Fruit fly (Drosophila melanogaster) whole organism, embryonic: ENCODE measurements around the gene Vajk3.

ENCODE experiments used
- CG10979 ChIP-seq: fragments of 200-800 bp; sonication (Bioruptor generic); optimal IDR thresholded peaks from 2 replicates; lab custom pipeline; 2018; ENCODE audit warnings: missing biosample characterization, mild to moderate bottlenecking, missing genetic modification characterization, moderate library complexity
- CG12104 ChIP-seq: fragments of 200-800 bp; sonication (Bioruptor generic); optimal IDR thresholded peaks from 3 replicates; lab custom pipeline; 2016; ENCODE audit warnings: missing biosample characterization, missing genetic modification characterization
- CG13123 ChIP-seq: fragments of 200-800 bp; sonication (Bioruptor generic); optimal IDR thresholded peaks from 2 replicates; lab custom pipeline; 2016; ENCODE audit warnings: missing biosample characterization, missing genetic modification characterization
- CG13296 ChIP-seq: fragments of 200-800 bp; sonication (Bioruptor generic); optimal IDR thresholded peaks from 3 replicates; lab custom pipeline; 2018; ENCODE audit warnings: missing biosample characterization, mild to moderate bottlenecking, missing genetic modification characterization
- CG13624 ChIP-seq: fragments of 200-800 bp; sonication (Bioruptor generic); optimal IDR thresholded peaks from 2 replicates; lab custom pipeline; 2016; ENCODE audit warnings: missing biosample characterization, missing genetic modification characterization
- CG14965 ChIP-seq: fragments of 200-800 bp; sonication (Bioruptor generic); optimal IDR thresholded peaks from 2 replicates; lab custom pipeline; 2016; ENCODE audit warnings: missing biosample characterization, missing genetic modification characterization, borderline replicate concordance
- CG15479 ChIP-seq: fragments of 200-800 bp; sonication (Bioruptor generic); optimal IDR thresholded peaks from 3 replicates; lab custom pipeline; 2019; ENCODE audit warnings: missing biosample characterization, mild to moderate bottlenecking, missing genetic modification characterization, moderate library complexity
- CG17186 ChIP-seq: fragments of 200-800 bp; sonication (Bioruptor generic); optimal IDR thresholded peaks from 3 replicates; lab custom pipeline; 2017; ENCODE audit warnings: missing biosample characterization, missing genetic modification reagents, missing genetic modification characterization
- CG1792 ChIP-seq: fragments of 200-800 bp; sonication (Bioruptor generic); optimal IDR thresholded peaks from 2 replicates; lab custom pipeline; 2016; ENCODE audit warnings: missing biosample characterization, missing genetic modification characterization
- CG18619 ChIP-seq: fragments of 200-800 bp; sonication (Bioruptor generic); optimal IDR thresholded peaks from 3 replicates; lab custom pipeline; 2017; ENCODE audit warnings: missing biosample characterization, mild to moderate bottlenecking, missing genetic modification characterization
- CG2129 ChIP-seq: fragments of 200-800 bp; sonication (Bioruptor generic); IDR thresholded peaks from 2 replicates; pipeline ENCODE4 v1.3.6; 2022; ENCODE audit warnings: missing biosample characterization, missing genetic modification characterization; ENCODE audit not compliant: partially characterized antibody
- CG2875 ChIP-seq: fragments of 200-800 bp; sonication (Bioruptor generic); optimal IDR thresholded peaks from 2 replicates; lab custom pipeline; 2017; ENCODE audit warnings: missing biosample characterization, mild to moderate bottlenecking, missing genetic modification characterization, missing genetic modification reagents
- CG7372 ChIP-seq: fragments of 200-800 bp; sonication (Bioruptor generic); IDR thresholded peaks from 2 replicates; pipeline ENCODE4 v1.3.6; 2022; ENCODE audit warnings: missing biosample characterization, missing genetic modification characterization
- CG7987 ChIP-seq: fragments of 200-800 bp; sonication (Bioruptor generic); optimal IDR thresholded peaks from 2 replicates; lab custom pipeline; 2018; ENCODE audit warnings: missing biosample characterization, mild to moderate bottlenecking, missing genetic modification characterization, moderate library complexity
- CG8290 ChIP-seq, 3 experiments: fragments of 200-800 bp; sonication (Bioruptor generic); optimal IDR thresholded peaks; 2 replicates each; lab custom pipeline; 2016 to 2019; ENCODE audit warnings: missing biosample characterization in 3 of 3, missing genetic modification characterization in 3 of 3, mild to moderate bottlenecking in 2 of 3, moderate library complexity in 1 of 3
- CG8359 ChIP-seq: fragments of 200-800 bp; sonication (Bioruptor generic); optimal IDR thresholded peaks from 2 replicates; lab custom pipeline; 2017; ENCODE audit warnings: missing biosample characterization, mild to moderate bottlenecking, missing genetic modification characterization, borderline replicate concordance
- Dp ChIP-seq: fragments of 200-800 bp; sonication (Bioruptor generic); optimal IDR thresholded peaks from 2 replicates; lab custom pipeline; 2018; ENCODE audit warnings: missing biosample characterization, mild to moderate bottlenecking, missing genetic modification characterization, moderate library complexity
- Drgx ChIP-seq: fragments of 200-800 bp; sonication (Bioruptor generic); IDR thresholded peaks from 2 replicates; pipeline ENCODE4 v1.3.6; 2022; ENCODE audit warnings: missing biosample characterization, missing genetic modification characterization
- E2f1 ChIP-seq: fragments of 200-800 bp; sonication (Bioruptor generic); IDR thresholded peaks from 2 replicates; pipeline ENCODE4 v1.3.6; 2022; ENCODE audit warnings: missing biosample characterization, missing genetic modification characterization
- ERR ChIP-seq: fragments of 200-800 bp; sonication (Bioruptor generic); optimal IDR thresholded peaks from 2 replicates; lab custom pipeline; 2016; ENCODE audit warnings: missing biosample characterization, missing genetic modification characterization
- GATAe ChIP-seq: fragments of 200-800 bp; sonication (Bioruptor generic); conservative IDR thresholded peaks from 2 replicates; pipeline ENCODE4 v1.3.6; 2022; ENCODE audit warnings: missing biosample characterization, missing genetic modification characterization
- Hmr ChIP-seq: fragments of 200-800 bp; sonication (Bioruptor generic); optimal IDR thresholded peaks from 3 replicates; lab custom pipeline; 2017; ENCODE audit warnings: mild to moderate bottlenecking, missing biosample characterization, missing genetic modification reagents, missing genetic modification characterization
- Hmx ChIP-seq: fragments of 200-800 bp; sonication (Bioruptor generic); optimal IDR thresholded peaks from 2 replicates; lab custom pipeline; 2016; ENCODE audit warnings: missing biosample characterization, missing genetic modification characterization
- Mes4 ChIP-seq: fragments of 200-800 bp; sonication (Bioruptor generic); optimal IDR thresholded peaks from 2 replicates; lab custom pipeline; 2016; ENCODE audit warnings: missing biosample characterization, missing genetic modification characterization
- NC2α ChIP-seq: fragments of 200-800 bp; sonication (Bioruptor generic); optimal IDR thresholded peaks from 2 replicates; lab custom pipeline; 2016; ENCODE audit warnings: missing biosample characterization, missing genetic modification characterization
- ab ChIP-seq: fragments of 200-800 bp; sonication (Bioruptor generic); optimal IDR thresholded peaks from 2 replicates; lab custom pipeline; 2016; ENCODE audit warnings: missing biosample characterization, missing genetic modification characterization
- al ChIP-seq: fragments of 200-800 bp; sonication (Bioruptor generic); IDR thresholded peaks from 2 replicates; pipeline ENCODE4 v1.3.6; 2022; ENCODE audit warnings: missing biosample characterization, missing genetic modification characterization
- amos ChIP-seq: fragments of 200-800 bp; sonication (Bioruptor generic); IDR thresholded peaks from 2 replicates; pipeline ENCODE4 v1.3.6; 2022; ENCODE audit warnings: missing biosample characterization, missing genetic modification characterization; ENCODE audit not compliant: partially characterized antibody
- ato ChIP-seq: fragments of 200-800 bp; sonication (Bioruptor generic); IDR thresholded peaks from 2 replicates; pipeline ENCODE4 v1.3.6; 2022; ENCODE audit warnings: missing biosample characterization, missing genetic modification characterization; ENCODE audit not compliant: partially characterized antibody
- bbx ChIP-seq: fragments of 200-800 bp; sonication (Bioruptor generic); IDR thresholded peaks from 2 replicates; pipeline ENCODE4 v1.3.6; 2022; ENCODE audit warnings: missing biosample characterization, missing genetic modification characterization; ENCODE audit not compliant: partially characterized antibody
- bsh ChIP-seq, 2 experiments: fragments of 200-800 bp; sonication (Bioruptor generic); optimal IDR thresholded peaks; 2 replicates each; lab custom pipeline; 2017 to 2018; ENCODE audit warnings: mild to moderate bottlenecking in 2 of 2, missing biosample characterization in 2 of 2, missing genetic modification characterization in 2 of 2, moderate library complexity in 1 of 2
- cg ChIP-seq: fragments of 200-800 bp; sonication (Bioruptor generic); optimal IDR thresholded peaks from 3 replicates; lab custom pipeline; 2019; ENCODE audit warnings: missing biosample characterization, mild to moderate bottlenecking, missing genetic modification characterization, moderate library complexity
- dm ChIP-seq: fragments of 200-800 bp; sonication (Bioruptor generic); optimal IDR thresholded peaks from 3 replicates; lab custom pipeline; 2016; ENCODE audit warnings: missing biosample characterization, missing genetic modification characterization
- fd102C ChIP-seq: fragments of 200-800 bp; sonication (Bioruptor generic); optimal IDR thresholded peaks from 2 replicates; lab custom pipeline; 2018; ENCODE audit warnings: missing biosample characterization, mild to moderate bottlenecking, missing genetic modification characterization, moderate library complexity
- ind ChIP-seq: fragments of 200-800 bp; sonication (Bioruptor generic); optimal IDR thresholded peaks from 3 replicates; lab custom pipeline; 2016; ENCODE audit warnings: missing biosample characterization, missing genetic modification characterization
- lola ChIP-seq, 3 experiments: fragments of >200 bp in 2 of 3; fragments of 200-800 bp in 1 of 3; sonication (Bioruptor generic) in 1 of 3; optimal IDR thresholded peaks; 2 replicates each; lab custom pipeline; 2017 to 2019; ENCODE audit warnings: missing biosample characterization in 3 of 3, missing genetic modification characterization in 3 of 3, mild to moderate bottlenecking in 1 of 3, moderate library complexity in 1 of 3
- luna ChIP-seq: fragments of 200-800 bp; sonication (Bioruptor generic); optimal IDR thresholded peaks from 2 replicates; lab custom pipeline; 2016; ENCODE audit warnings: missing biosample characterization, missing genetic modification characterization
- nau ChIP-seq: fragments of 200-800 bp; sonication (Bioruptor generic); optimal IDR thresholded peaks from 3 replicates; lab custom pipeline; 2017; ENCODE audit warnings: missing biosample characterization, mild to moderate bottlenecking, missing genetic modification characterization, missing genetic modification reagents
- odd ChIP-seq: fragments of 200-800 bp; sonication (Bioruptor generic); optimal IDR thresholded peaks from 2 replicates; lab custom pipeline; 2017; ENCODE audit warnings: missing biosample characterization, mild to moderate bottlenecking, missing genetic modification characterization
- prd ChIP-seq, 3 experiments: fragments of >200 bp in 2 of 3; fragments of 200-800 bp in 1 of 3; sonication (Bioruptor generic) in 1 of 3; optimal IDR thresholded peaks in 2 of 3; IDR thresholded peaks in 1 of 3; 2 replicates in 2 of 3; 3 replicates in 1 of 3; pipeline versions ENCODE4 v1.3.6 to Lab custom; 2017 to 2022; ENCODE audit warnings: missing biosample characterization in 1 of 3, missing genetic modification characterization in 1 of 3
- repo ChIP-seq: fragments of 200-800 bp; sonication (Bioruptor generic); optimal IDR thresholded peaks from 2 replicates; lab custom pipeline; 2016; ENCODE audit warnings: missing biosample characterization, missing genetic modification characterization
- run ChIP-seq: fragments of 200-800 bp; sonication (Bioruptor generic); optimal IDR thresholded peaks from 3 replicates; lab custom pipeline; 2018; ENCODE audit warnings: missing biosample characterization, mild to moderate bottlenecking, missing genetic modification characterization
- schlank ChIP-seq: fragments of 200-800 bp; sonication (Bioruptor generic); optimal IDR thresholded peaks from 2 replicates; lab custom pipeline; 2018; ENCODE audit warnings: missing biosample characterization, mild to moderate bottlenecking, missing genetic modification characterization
- tap ChIP-seq: fragments of 200-800 bp; optimal IDR thresholded peaks from 3 replicates; lab custom pipeline; 2019; ENCODE audit warnings: missing biosample characterization, mild to moderate bottlenecking, missing genetic modification characterization, moderate library complexity
- tin ChIP-seq: fragments of 200-800 bp; sonication (Bioruptor generic); optimal IDR thresholded peaks from 3 replicates; lab custom pipeline; 2016; ENCODE audit warnings: missing biosample characterization, missing genetic modification characterization
- tll ChIP-seq, 2 experiments: fragments of 200-800 bp in 1 of 2; fragments of >200 bp in 1 of 2; sonication (Bioruptor generic) in 1 of 2; optimal IDR thresholded peaks; 2 replicates each; lab custom pipeline; 2017 to 2019; ENCODE audit warnings: missing biosample characterization in 2 of 2, missing genetic modification characterization in 2 of 2, mild to moderate bottlenecking in 1 of 2, moderate library complexity in 1 of 2
- unpg ChIP-seq: fragments of 200-800 bp; sonication (Bioruptor generic); optimal IDR thresholded peaks from 3 replicates; lab custom pipeline; 2018; ENCODE audit warnings: missing biosample characterization, mild to moderate bottlenecking, missing genetic modification characterization, moderate library complexity

Gene Vajk3

DNA sequence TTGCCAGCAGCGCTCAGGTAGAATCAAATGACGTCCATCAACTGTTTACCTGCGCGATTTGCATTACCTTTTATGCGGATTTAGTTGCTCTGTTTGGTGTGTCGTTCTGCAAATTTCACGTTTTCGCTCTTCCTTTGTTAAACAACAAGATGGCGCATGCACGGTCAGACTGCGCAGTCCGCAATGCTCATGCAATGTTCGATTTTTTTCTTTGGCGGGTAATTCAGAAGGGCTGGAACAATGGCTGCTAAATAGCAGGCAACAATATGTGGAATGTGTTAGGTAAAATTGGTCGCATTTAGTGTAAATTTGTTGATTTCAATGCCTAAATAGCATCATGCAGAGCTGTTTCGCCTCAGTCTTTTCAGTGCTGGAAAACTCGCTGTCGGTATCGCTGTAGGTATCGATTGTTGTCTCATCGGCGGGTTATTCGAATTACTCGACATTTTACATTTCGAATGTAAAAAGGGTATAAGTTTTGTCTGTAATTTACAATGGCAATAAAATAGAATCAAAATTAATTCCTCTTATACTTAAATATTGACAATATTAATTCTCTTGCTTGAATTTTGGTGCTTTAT, 42.9 kb downstream of the Vajk3 start, which contains the start of gene Smg5 (continued):
- peak; percentile 37 for TF ChIP-seq CG2875 (GFP tag; lab: Kevin White, UChicago)
- peak; percentile 96 for TF ChIP-seq ato (GFP tag; lab: Robert Waterston, UW)
- TF ChIP-seq tll (GFP tag; optimal IDR thresholded peaks at IDR 0.05; lab: Kevin White, UChicago) = peak in 1 of 2 experiments; percentile 26
- peak; percentile 93 for TF ChIP-seq bbx (GFP tag; lab: Robert Waterston, UW)
- TF ChIP-seq luna = peak; percentile 92
- no peak for TF ChIP-seq CG8359 (GFP tag; lab: Kevin White, UChicago)
- TF ChIP-seq ab (GFP tag; lab: Kevin White, UChicago) = peak; percentile 78
- TF ChIP-seq CG14965 = peak; percentile 69
- TF ChIP-seq tap (tag; lab: Kevin White, UChicago) = no peak
- peak in 1 of 3 experiments; percentile 97 for TF ChIP-seq lola (GFP tag; optimal IDR thresholded peaks at IDR 0.05; lab: Kevin White, UChicago)
- no peak for TF ChIP-seq odd
- peak; percentile 97 for TF ChIP-seq CG10979 (tag; lab: Kevin White, UChicago)
- TF ChIP-seq CG1792 (GFP tag; lab: Kevin White, UChicago) = peak; percentile 100
- peak; percentile 55; the same call in 1 of the 2 replicates for TF ChIP-seq CG2129 (GFP tag; lab: Robert Waterston, UW)
- TF ChIP-seq CG17186 (GFP tag; lab: Kevin White, UChicago) = peak; percentile 96
- peak; percentile 86 for TF ChIP-seq GATAe (GFP tag; lab: Robert Waterston, UW)
- TF ChIP-seq ind (GFP tag; lab: Kevin White, UChicago) = peak; percentile 93
- peak; percentile 91 for TF ChIP-seq CG18619 (GFP tag; lab: Kevin White, UChicago)
- peak; percentile 98 for TF ChIP-seq CG15479 (GFP tag; lab: Kevin White, UChicago)
- peak; percentile 96 for TF ChIP-seq CG7372 (GFP tag; lab: Robert Waterston, UW)
- peak; percentile 24 for TF ChIP-seq run (tag; lab: Kevin White, UChicago)
- TF ChIP-seq prd (optimal IDR thresholded peaks at IDR 0.05; lab: Kevin White, UChicago) = no peak
- peak; percentile 98 for TF ChIP-seq prd (GFP tag; IDR thresholded peaks at IDR 0.05; lab: Robert Waterston, UW)
- peak; percentile 77 for TF ChIP-seq schlank (tag; lab: Kevin White, UChicago)
- peak; percentile 97 for TF ChIP-seq dm
- TF ChIP-seq CG13296 (GFP tag; lab: Kevin White, UChicago) = peak; percentile 63
- no peak for TF ChIP-seq fd102C (GFP tag; lab: Kevin White, UChicago)
- TF ChIP-seq tin (GFP tag; lab: Kevin White, UChicago) = peak; percentile 95
- TF ChIP-seq CG7987 (GFP tag; lab: Kevin White, UChicago) = peak; percentile 86
- peak; percentile 90 for TF ChIP-seq amos
- peak in 1 of 2 experiments; percentile 91 for TF ChIP-seq bsh (GFP tag; optimal IDR thresholded peaks at IDR 0.05; lab: Kevin White, UChicago)
- peak; percentile 84 for TF ChIP-seq ERR (GFP tag; lab: Kevin White, UChicago)
- no peak for TF ChIP-seq nau (GFP tag; lab: Kevin White, UChicago)
- peak; percentile 91 for TF ChIP-seq Dp (GFP tag; lab: Kevin White, UChicago)
- TF ChIP-seq CG13624 = peak; percentile 96
- peak; percentile 76 for TF ChIP-seq Hmx
- peak; percentile 69 for TF ChIP-seq CG8290 (GFP tag; optimal IDR thresholded peaks at IDR 0.05; lab: Kevin White, UChicago)
- peak; percentile 85 to 97 for TF ChIP-seq CG8290 (tag; optimal IDR thresholded peaks at IDR 0.05; lab: Kevin White, UChicago)
- peak; percentile 89 for TF ChIP-seq CG13123 (GFP tag; lab: Kevin White, UChicago)
- TF ChIP-seq CG12104 (GFP tag; lab: Kevin White, UChicago) = peak; percentile 86
- TF ChIP-seq cg (GFP tag; lab: Kevin White, UChicago) = peak; percentile 69
- TF ChIP-seq unpg (GFP tag; lab: Kevin White, UChicago) = peak; percentile 94
- TF ChIP-seq repo (GFP tag; lab: Kevin White, UChicago) = peak; percentile 96
- peak; percentile 73 for TF ChIP-seq Drgx (GFP tag; lab: Robert Waterston, UW)
- peak; percentile 85 for TF ChIP-seq NC2α
- peak; percentile 89 for TF ChIP-seq Hmr (GFP tag; lab: Kevin White, UChicago)
- TF ChIP-seq E2f1 (GFP tag; lab: Robert Waterston, UW) = peak; percentile 97
- peak; percentile 86 for TF ChIP-seq al (GFP tag; lab: Robert Waterston, UW)
- peak; percentile 92 for TF ChIP-seq Mes4 (GFP tag; lab: Kevin White, UChicago)
